Worm (Caenorhabditis elegans) whole organism, L1 larva: ENCODE data around the gene Y17G7B.3.

Experiments
- aha-1 ChIP-seq: fragments of 150-350 bp; optimal IDR thresholded peaks from 2 replicates; lab custom pipeline; 2014; ENCODE audit warnings: missing biosample characterization, missing genetic modification characterization
- ama-1 ChIP-seq: fragments of 150-350 bp; optimal IDR thresholded peaks from 2 replicates; lab custom pipeline; 2014
- ceh-63 ChIP-seq: fragments of 200-800 bp; sonication (Bioruptor generic); optimal IDR thresholded peaks from 2 replicates; lab custom pipeline; 2018; ENCODE audit warnings: mild to moderate bottlenecking, missing genetic modification characterization, missing compliant biosample characterization
- ceh-82 ChIP-seq, 3 experiments: fragments of 150-350 bp in 1 of 3; sonication (generic microtip) in 2 of 3; optimal IDR thresholded peaks; 2 replicates each; lab custom pipeline; 2014 to 2017; ENCODE audit warnings: missing biosample characterization in 3 of 3, missing genetic modification characterization in 3 of 3
- dsc-1 ChIP-seq: sonication (generic microtip); optimal IDR thresholded peaks from 2 replicates; lab custom pipeline; 2016; ENCODE audit warnings: mild to moderate bottlenecking, missing genetic modification characterization, missing compliant biosample characterization
- efl-1 ChIP-seq, 4 experiments: fragments of 150-350 bp; optimal IDR thresholded peaks in 3 of 4; peaks in 1 of 4; 1 replicate in 1 of 4; 2 replicates in 3 of 4; lab custom pipeline; 2014; ENCODE audit warnings: missing biosample characterization in 2 of 4, missing genetic modification characterization in 2 of 4, missing genetic modification reagents in 2 of 4
- elt-3 ChIP-seq, 6 experiments: fragments of 150-350 bp in 1 of 6; sonication (generic microtip); optimal IDR thresholded peaks; 2 replicates each; lab custom pipeline; 2017 to 2018; ENCODE audit warnings: missing biosample characterization in 6 of 6, missing genetic modification characterization in 6 of 6, inconsistent platforms in 1 of 6
- fkh-10 ChIP-seq: sonication (generic microtip); optimal IDR thresholded peaks from 2 replicates; lab custom pipeline; 2017; ENCODE audit warnings: missing biosample characterization, missing genetic modification reagents, missing genetic modification characterization
- hlh-17 ChIP-seq: fragments of 200-800 bp; sonication (Bioruptor generic); optimal IDR thresholded peaks from 2 replicates; lab custom pipeline; 2018; ENCODE audit warnings: missing genetic modification characterization, mild to moderate bottlenecking, missing compliant biosample characterization, moderate library complexity, borderline replicate concordance
- hpl-2 ChIP-seq: fragments of 150-350 bp; optimal IDR thresholded peaks from 2 replicates; lab custom pipeline; 2014; ENCODE audit warnings: missing biosample characterization, missing genetic modification reagents, missing genetic modification characterization
- jun-1 ChIP-seq: fragments of 150-350 bp; optimal IDR thresholded peaks from 2 replicates; lab custom pipeline; 2014; ENCODE audit warnings: missing biosample characterization, missing genetic modification reagents, missing genetic modification characterization
- lin-13 ChIP-seq: fragments of 150-350 bp; optimal IDR thresholded peaks from 2 replicates; lab custom pipeline; 2014; ENCODE audit warnings: missing biosample characterization, missing genetic modification reagents, missing genetic modification characterization
- lin-35 ChIP-seq, 2 experiments: fragments of 150-350 bp; optimal IDR thresholded peaks; 2 replicates each; lab custom pipeline; 2014; ENCODE audit warnings: missing biosample characterization in 2 of 2, missing genetic modification characterization in 2 of 2, missing genetic modification reagents in 2 of 2
- mab-9 ChIP-seq: fragments of 200-800 bp; sonication (Bioruptor generic); IDR thresholded peaks from 2 replicates; pipeline ENCODE4 v1.3.6; 2022; ENCODE audit warnings: missing genetic modification reagents, missing genetic modification characterization, missing compliant biosample characterization
- nhr-20 ChIP-seq: sonication (generic microtip); optimal IDR thresholded peaks from 2 replicates; lab custom pipeline; 2016; ENCODE audit warnings: mild to moderate bottlenecking, missing genetic modification characterization, missing compliant biosample characterization
- nhr-47 ChIP-seq: sonication (generic microtip); optimal IDR thresholded peaks from 2 replicates; lab custom pipeline; 2016; ENCODE audit warnings: mild to moderate bottlenecking, missing genetic modification characterization, moderate library complexity, missing compliant biosample characterization
- nhr-71 ChIP-seq: sonication (generic microtip); optimal IDR thresholded peaks from 2 replicates; lab custom pipeline; 2016; ENCODE audit warnings: mild to moderate bottlenecking, missing genetic modification characterization, moderate library complexity, missing compliant biosample characterization
- nhr-76 ChIP-seq: sonication (generic microtip); optimal IDR thresholded peaks from 2 replicates; lab custom pipeline; 2017; ENCODE audit warnings: missing biosample characterization, missing genetic modification characterization
- sptf-1 ChIP-seq: fragments of 150-350 bp; optimal IDR thresholded peaks from 2 replicates; lab custom pipeline; 2014; ENCODE audit warnings: missing biosample characterization, missing genetic modification characterization
- sup-37 ChIP-seq: fragments of 200-800 bp; sonication (Bioruptor generic); optimal IDR thresholded peaks from 2 replicates; lab custom pipeline; 2018; ENCODE audit warnings: mild to moderate bottlenecking, missing genetic modification characterization, missing compliant biosample characterization
- unc-130 ChIP-seq: fragments of 150-350 bp; optimal IDR thresholded peaks from 2 replicates; lab custom pipeline; 2017; ENCODE audit warnings: missing biosample characterization, missing genetic modification characterization, inconsistent platforms
- vab-15 ChIP-seq: sonication (generic microtip); optimal IDR thresholded peaks from 2 replicates; lab custom pipeline; 2017; ENCODE audit warnings: missing genotype, mild to moderate bottlenecking, missing genetic modification characterization, missing compliant biosample characterization
- xbp-1 ChIP-seq: sonication (generic microtip); optimal IDR thresholded peaks from 2 replicates; lab custom pipeline; 2016; ENCODE audit warnings: missing genetic modification characterization, missing compliant biosample characterization
- ztf-4 ChIP-seq: fragments of 150-350 bp; optimal IDR thresholded peaks from 2 replicates; lab custom pipeline; 2014; ENCODE audit warnings: missing biosample characterization, missing genetic modification characterization

Y17G7B.3 gene

DNA sequence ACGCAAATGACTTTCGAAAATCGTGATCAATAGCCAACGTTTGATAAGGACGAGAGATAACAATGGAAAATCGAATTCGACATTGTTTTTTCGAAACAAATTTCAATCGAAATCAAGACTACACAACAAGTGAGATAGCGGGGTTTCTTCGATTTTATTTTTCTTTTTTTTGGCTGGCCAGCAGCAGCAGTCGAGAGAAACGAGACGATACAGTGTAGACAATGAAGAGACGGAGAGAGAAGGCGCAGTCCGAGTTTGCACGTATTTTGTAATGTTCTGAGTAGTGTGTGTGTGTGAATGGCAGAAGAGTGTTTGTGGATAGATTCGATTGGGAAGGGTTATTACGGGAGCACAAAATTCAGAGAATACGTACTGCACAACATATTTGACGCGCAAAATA, 51.3 kb downstream of the Y17G7B.3 start (continued):
- TF ChIP-seq elt-3 (tag; optimal IDR thresholded peaks at IDR 0.05; lab: Kevin White, UChicago) (peak in 3 of 6 experiments; percentile 49 to 70 (median 50)), jun-1 (tag; lab: Kevin White, UChicago) (no peak), lin-35 (GFP tag; optimal IDR thresholded peaks at IDR 0.05; lab: Kevin White, UChicago) (peak; percentile 56 to 68), ama-1 (lab: Kevin White, UChicago) (no peak), lin-13 (GFP tag; lab: Kevin White, UChicago) (no peak), sup-37 (no peak), hpl-2 (GFP tag; lab: Kevin White, UChicago) (no peak)

DNA sequence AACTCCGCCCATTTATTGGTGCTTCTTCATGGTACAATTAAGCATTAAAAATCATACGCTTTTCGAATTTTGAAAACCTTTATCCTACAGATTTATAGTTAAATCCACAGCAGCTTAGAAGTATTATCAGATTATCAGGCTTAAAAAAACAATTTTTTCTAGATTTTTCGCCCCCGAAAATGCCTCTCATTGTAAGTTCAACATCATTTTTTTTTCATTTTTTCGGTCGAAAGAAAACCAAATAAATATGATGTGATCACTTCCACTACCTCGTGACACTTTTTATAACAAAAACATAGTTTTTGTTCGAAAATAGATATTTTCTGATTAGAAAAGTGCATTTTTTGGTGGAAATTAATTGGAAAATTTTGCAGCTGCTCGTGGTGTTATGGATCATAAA, 52.3 kb downstream of the Y17G7B.3 start:
- TF ChIP-seq fkh-10 (GFP tag; lab: Kevin White, UChicago) (no peak), xbp-1 (tag; lab: Kevin White, UChicago) (no peak), vab-15 (tag; lab: Kevin White, UChicago) (no peak), ztf-4 (tag; lab: Kevin White, UChicago) (no peak), nhr-76 (no peak), hlh-17 (GFP tag; lab: Kevin White, UChicago) (no peak), ceh-82 (tag; optimal IDR thresholded peaks at IDR 0.05; lab: Kevin White, UChicago) (no peak), nhr-20 (tag; lab: Kevin White, UChicago) (no peak), unc-130 (tag; lab: Kevin White, UChicago) (no peak), aha-1 (no peak), nhr-47 (tag; lab: Kevin White, UChicago) (no peak), efl-1 (optimal IDR thresholded peaks at IDR 0.05; lab: Kevin White, UChicago) (no peak), efl-1 (GFP tag; optimal IDR thresholded peaks at IDR 0.05 in 1 of 2; lab: Kevin White, UChicago) (peak in 1 of 2 experiments; percentile 5), sptf-1 (tag; lab: Kevin White, UChicago) (no peak), mab-9 (GFP tag; lab: Robert Waterston, UW) (no peak), dsc-1 (tag; lab: Kevin White, UChicago) (peak; percentile 33), ceh-63 (no peak), nhr-71 (tag; lab: Kevin White, UChicago) (peak; percentile 1)
